Worm (Caenorhabditis elegans): ENCODE measurements around the gene str-150.

The str-150 gene

ce11 chrV:16604301-16604700 is 21.2 kb downstream of the str-150 start (continued):
- TF ChIP-seq nhr-28 (tag; optimal IDR thresholded peaks at IDR 0.05) (peak; percentile 46), mxl-3 (GFP tag; optimal IDR thresholded peaks at IDR 0.05) (no peak), aly-2 (tag; optimal IDR thresholded peaks at IDR 0.05) (no peak), F44E2.7 (GFP tag; IDR thresholded peaks at IDR 0.05) (no peak), zfp-3 (GFP tag; conservative IDR thresholded peaks at IDR 0.05) (no peak), lin-38 (GFP tag; IDR thresholded peaks at IDR 0.05) (no peak), egl-27 (tag; optimal IDR thresholded peaks at IDR 0.05) (no peak), gei-8 (GFP tag; optimal IDR thresholded peaks at IDR 0.05) (no peak), arid-1 (GFP tag; conservative IDR thresholded peaks at IDR 0.05) (no peak), nhr-11 (tag; optimal IDR thresholded peaks at IDR 0.05) (no peak), T20F7.1 (GFP tag; optimal IDR thresholded peaks at IDR 0.05) (no peak), dve-1 (tag; optimal IDR thresholded peaks at IDR 0.05; ENCODE audit: insufficient read depth) (peak; percentile 44), nhr-77 (tag; optimal IDR thresholded peaks at IDR 0.05) (peak; percentile 22), lin-29 (GFP tag; IDR thresholded peaks at IDR 0.05) (no peak), egl-43 (GFP tag; IDR thresholded peaks at IDR 0.05) (no peak), madf-5 (GFP tag; IDR thresholded peaks at IDR 0.05) (no peak), nhr-76 (tag; optimal IDR thresholded peaks at IDR 0.05) (no peak), dmd-6 (GFP tag; IDR thresholded peaks at IDR 0.05) (0 out of 2 replicates have a peak, but pooled peaks have one; percentile 12), daf-16 (GFP tag; optimal IDR thresholded peaks at IDR 0.05) (no peak), daf-16 (tag; optimal IDR thresholded peaks at IDR 0.05) (peak; percentile 50), lin-39 (tag; optimal IDR thresholded peaks at IDR 0.05) (no peak)

ce11 chrV:16605463-16605862 is 22.4 kb downstream of the str-150 start:
- no peak for TF ChIP-seq mdt-29 (GFP tag; IDR thresholded peaks at IDR 0.05)
- TF ChIP-seq pqm-1 (tag; optimal IDR thresholded peaks at IDR 0.05) = peak; percentile 51
- TF ChIP-seq duxl-1 (tag; optimal IDR thresholded peaks at IDR 0.05; ENCODE audit: poor library complexity) = no peak
- peak; percentile 33 for TF ChIP-seq dve-1 (tag; optimal IDR thresholded peaks at IDR 0.05; ENCODE audit: insufficient read depth)
- TF ChIP-seq fkh-10 (GFP tag; optimal IDR thresholded peaks at IDR 0.05) = no peak
- TF ChIP-seq hmg-1.1 (GFP tag; IDR thresholded peaks at IDR 0.05) = no peak
- no peak for TF ChIP-seq nhr-41 (GFP tag; IDR thresholded peaks at IDR 0.05)
- TF ChIP-seq ZK337.2 (GFP tag; IDR thresholded peaks at IDR 0.05) = no peak
- no peak for TF ChIP-seq skn-1 (tag; optimal IDR thresholded peaks at IDR 0.05)
- no peak for TF ChIP-seq ces-1 (GFP tag; optimal IDR thresholded peaks at IDR 0.05)
- no peak for TF ChIP-seq ZK546.5 (tag; optimal IDR thresholded peaks at IDR 0.05)
- TF ChIP-seq ceh-32 (tag; optimal IDR thresholded peaks at IDR 0.05; ENCODE audit: poor library complexity) = no peak
- TF ChIP-seq aly-2 (tag; optimal IDR thresholded peaks at IDR 0.05) = no peak
- no peak for TF ChIP-seq ama-1 (optimal IDR thresholded peaks at IDR 0.05)
- TF ChIP-seq ctbp-1 (GFP tag; IDR thresholded peaks at IDR 0.05) = no peak
- TF ChIP-seq nhr-237 (tag; optimal IDR thresholded peaks at IDR 0.05) = no peak
- TF ChIP-seq spr-1 (tag; optimal IDR thresholded peaks at IDR 0.05) = no peak
- TF ChIP-seq F49E8.2 (tag; optimal IDR thresholded peaks at IDR 0.05; ENCODE audit: borderline replicate concordance) = no peak
- no peak for TF ChIP-seq T26A8.4 (GFP tag; IDR thresholded peaks at IDR 0.05)
- no peak for TF ChIP-seq daf-16 (GFP tag; optimal IDR thresholded peaks at IDR 0.05)
- TF ChIP-seq daf-16 (tag; optimal IDR thresholded peaks at IDR 0.05) = peak; percentile 43
- no peak for TF ChIP-seq lin-15B (tag; optimal IDR thresholded peaks at IDR 0.05)
- no peak for TF ChIP-seq tra-1 (GFP tag; IDR thresholded peaks at IDR 0.05)
- no peak for TF ChIP-seq pha-4 (GFP tag; IDR thresholded peaks at IDR 0.05)
- TF ChIP-seq pha-4 (tag; optimal IDR thresholded peaks at IDR 0.05) = no peak
- TF ChIP-seq jun-1 (tag; optimal IDR thresholded peaks at IDR 0.05) = no peak
- TF ChIP-seq php-3 (GFP tag; IDR thresholded peaks at IDR 0.05) = peak; percentile 67
- no peak for TF ChIP-seq lin-1 (GFP tag; IDR thresholded peaks at IDR 0.05)
- no peak for TF ChIP-seq rbr-2 (tag; optimal IDR thresholded peaks at IDR 0.05)
- TF ChIP-seq daf-8 (GFP tag; IDR thresholded peaks at IDR 0.05) = no peak
- no peak for TF ChIP-seq hif-1 (tag; optimal IDR thresholded peaks at IDR 0.05)
- no peak for TF ChIP-seq ceh-28 (tag; optimal IDR thresholded peaks at IDR 0.05)
- TF ChIP-seq dmd-6 (GFP tag; IDR thresholded peaks at IDR 0.05) = peak; percentile 66
- TF ChIP-seq mep-1 (tag; optimal IDR thresholded peaks at IDR 0.05) = no peak
- no peak for TF ChIP-seq zip-11 (GFP tag; IDR thresholded peaks at IDR 0.05)
- no peak for TF ChIP-seq fos-1 (tag; optimal IDR thresholded peaks at IDR 0.05)

Data from whole organism, L4 larva.